Fruit fly (Drosophila melanogaster) whole organism, adult: ENCODE data around the gene Cngl.

Source experiments
- CG14711 ChIP-seq: fragments of 200-800 bp; sonication (Bioruptor generic); optimal IDR thresholded peaks from 2 replicates; lab custom pipeline; 2018; ENCODE audit warnings: missing biosample characterization, mild to moderate bottlenecking, missing genetic modification characterization, moderate library complexity
- cic ChIP-seq: fragments of 200-800 bp; sonication (Bioruptor generic); optimal IDR thresholded peaks from 2 replicates; lab custom pipeline; 2017; ENCODE audit warnings: missing biosample characterization, mild to moderate bottlenecking, missing genetic modification characterization, moderate library complexity
- pad ChIP-seq: fragments of 200-800 bp; sonication (Bioruptor generic); optimal IDR thresholded peaks from 3 replicates; lab custom pipeline; 2017; ENCODE audit warnings: missing biosample characterization, missing genetic modification characterization, mild to moderate bottlenecking, moderate library complexity, missing genetic modification reagents

- no peak for TF ChIP-seq cic (GFP tag; lab: Kevin White, UChicago)
- no peak for TF ChIP-seq pad
- no peak for TF ChIP-seq CG14711 (tag; lab: Kevin White, UChicago)
These were observed 9.2 kb upstream of the Cngl start for dm6 chrX:15450327-15450644.
